Worm (Caenorhabditis elegans) whole organism, mixed stage, embryonic: Measurements from ENCODE around the gene ins-5.

Experiments used
- hlh-1 ChIP-seq: fragments of 150-350 bp; optimal IDR thresholded peaks from 2 replicates; lab custom pipeline; 2014; ENCODE audit warnings: missing biosample characterization, missing genetic modification reagents, missing genetic modification characterization
- lin-32 ChIP-seq: fragments of 200-800 bp; sonication (Bioruptor generic); optimal IDR thresholded peaks from 2 replicates; lab custom pipeline; 2018; ENCODE audit warnings: mild to moderate bottlenecking, missing genetic modification characterization, missing compliant biosample characterization
- mab-5 ChIP-seq: fragments of 150-350 bp; optimal IDR thresholded peaks from 2 replicates; lab custom pipeline; 2014; ENCODE audit warnings: missing biosample characterization, missing genetic modification characterization
- nhr-12 ChIP-seq: fragments of 150-350 bp; optimal IDR thresholded peaks from 2 replicates; lab custom pipeline; 2014; ENCODE audit warnings: missing biosample characterization, missing genetic modification characterization
- nhr-237 ChIP-seq: fragments of 150-350 bp; optimal IDR thresholded peaks from 2 replicates; lab custom pipeline; 2014; ENCODE audit warnings: missing biosample characterization, missing genetic modification characterization
- snpc-4 ChIP-seq: fragments of 150-350 bp; optimal IDR thresholded peaks from 2 replicates; lab custom pipeline; 2014; ENCODE audit warnings: missing biosample characterization, missing genetic modification characterization
- unc-62 ChIP-seq: fragments of 150-350 bp; optimal IDR thresholded peaks from 2 replicates; lab custom pipeline; 2014; ENCODE audit warnings: missing biosample characterization, missing genetic modification reagents, missing genetic modification characterization

ce11 chrII:6028594-6029141, 31.3 kb downstream of the ins-5 start:
- TF ChIP-seq snpc-4, result no peak
- TF ChIP-seq mab-5 (tag; lab: Kevin White, UChicago), result no peak
- TF ChIP-seq nhr-12 (tag; lab: Kevin White, UChicago), result no peak
- peak; percentile 36 for TF ChIP-seq hlh-1
- TF ChIP-seq lin-32 (GFP tag; lab: Kevin White, UChicago), result no peak
- TF ChIP-seq nhr-237, result no peak
- TF ChIP-seq unc-62 (GFP tag; lab: Kevin White, UChicago), result peak; percentile 80
